Worm (Caenorhabditis elegans): ENCODE data around the gene sdz-15.

ce11 chrIII:6471451-6471850, 26.8 kb upstream of the sdz-15 start, which contains the start of gene wht-6:
- TF ChIP-seq dao-5 (tag; optimal IDR thresholded peaks at IDR 0.05), result no peak
- TF ChIP-seq W03F9.2 (tag; optimal IDR thresholded peaks at IDR 0.05), result no peak
- no peak for TF ChIP-seq him-1 (tag; optimal IDR thresholded peaks at IDR 0.05)
